Worm (Caenorhabditis elegans): ENCODE data around the gene ZK673.6.
"Not testable (repeated sequence)": the region's sequence is repeated elsewhere in the genome, so short reads cannot be mapped to it uniquely, and the experiment has no call there.

The ZK673.6 gene

ce11 chrII:10500674-10501073 is 36.5 kb upstream of the ZK673.6 start:
- TF ChIP-seq T22C8.4 (GFP tag; IDR thresholded peaks at IDR 0.05), result no peak
- TF ChIP-seq med-1 (GFP tag; optimal IDR thresholded peaks at IDR 0.05; ENCODE audit: insufficient read depth), result no peak
- TF ChIP-seq tab-1 (GFP tag; IDR thresholded peaks at IDR 0.05), result no peak
- no peak for TF ChIP-seq cog-1 (tag; optimal IDR thresholded peaks at IDR 0.05)
- TF ChIP-seq flt-1 (GFP tag; IDR thresholded peaks at IDR 0.05), result no peak
- no peak for TF ChIP-seq ref-1 (GFP tag; conservative IDR thresholded peaks at IDR 0.05)
- no peak for TF ChIP-seq ztf-23 (GFP tag; IDR thresholded peaks at IDR 0.05)
- no peak for TF ChIP-seq klf-2 (GFP tag; conservative IDR thresholded peaks at IDR 0.05)
- no peak for TF ChIP-seq ztf-29 (GFP tag; IDR thresholded peaks at IDR 0.05)

ce11 chrII:10495912-10496311 is 31.8 kb upstream of the ZK673.6 start, which contains the start of gene ZK666.12:
Gene ZK666.12 (plus strand): TSS chrII:10496212.
- TF ChIP-seq cog-1 (tag; optimal IDR thresholded peaks at IDR 0.05) (no peak), ztf-23 (GFP tag; IDR thresholded peaks at IDR 0.05) (no peak)

ce11 chrII:10494467-10494866 is 30.3 kb upstream of the ZK673.6 start, which contains the start of gene ZK666.14:
Gene ZK666.14 (plus strand): TSS chrII:10494767.
- TF ChIP-seq cog-1 (tag; optimal IDR thresholded peaks at IDR 0.05), result no peak
- no peak for TF ChIP-seq med-1 (GFP tag; optimal IDR thresholded peaks at IDR 0.05; ENCODE audit: insufficient read depth)
- no peak for TF ChIP-seq klf-2 (GFP tag; conservative IDR thresholded peaks at IDR 0.05)
- TF ChIP-seq ztf-23 (GFP tag; IDR thresholded peaks at IDR 0.05), result no peak
- no peak for TF ChIP-seq flt-1 (GFP tag; IDR thresholded peaks at IDR 0.05)
- TF ChIP-seq tab-1 (GFP tag; IDR thresholded peaks at IDR 0.05), result no peak

ce11 chrII:10493034-10493433 is 28.9 kb upstream of the ZK673.6 start, which contains the start of gene ZK666.8:
Gene ZK666.8 (minus strand): TSS chrII:10493134.
- TF ChIP-seq ztf-29 (GFP tag; IDR thresholded peaks at IDR 0.05); ztf-23 (GFP tag; IDR thresholded peaks at IDR 0.05); klf-2 (GFP tag; conservative IDR thresholded peaks at IDR 0.05): not testable (repeated sequence)

- TF ChIP-seq med-1 (GFP tag; optimal IDR thresholded peaks at IDR 0.05; ENCODE audit: insufficient read depth), result no peak
- TF ChIP-seq cog-1 (tag; optimal IDR thresholded peaks at IDR 0.05), result no peak
- TF ChIP-seq flt-1 (GFP tag; IDR thresholded peaks at IDR 0.05), result no peak
- TF ChIP-seq klf-2 (GFP tag; conservative IDR thresholded peaks at IDR 0.05), result no peak
- TF ChIP-seq T22C8.4 (GFP tag; IDR thresholded peaks at IDR 0.05), result no peak
- TF ChIP-seq ztf-23 (GFP tag; IDR thresholded peaks at IDR 0.05), result no peak
- TF ChIP-seq ztf-29 (GFP tag; IDR thresholded peaks at IDR 0.05), result no peak
- no peak for TF ChIP-seq ref-1 (GFP tag; conservative IDR thresholded peaks at IDR 0.05)
- no peak for TF ChIP-seq tab-1 (GFP tag; IDR thresholded peaks at IDR 0.05)
Observed at ce11 chrII:10490329-10490728, 26.2 kb upstream of the ZK673.6 start, which contains the start of gene clec-61. Gene clec-61 (minus strand): TSS chrII:10490537.

ce11 chrII:10486738-10487137 is 22.6 kb upstream of the ZK673.6 start, which contains the start of gene ZK666.15:
Gene ZK666.15 (plus strand): TSS chrII:10487038.
- TF ChIP-seq ztf-23 (GFP tag; IDR thresholded peaks at IDR 0.05), result no peak
- TF ChIP-seq med-1 (GFP tag; optimal IDR thresholded peaks at IDR 0.05; ENCODE audit: insufficient read depth), result no peak
- no peak for TF ChIP-seq ref-1 (GFP tag; conservative IDR thresholded peaks at IDR 0.05)
- no peak for TF ChIP-seq flt-1 (GFP tag; IDR thresholded peaks at IDR 0.05)
- TF ChIP-seq cog-1 (tag; optimal IDR thresholded peaks at IDR 0.05), result no peak
- TF ChIP-seq ztf-29 (GFP tag; IDR thresholded peaks at IDR 0.05), result no peak
- TF ChIP-seq klf-2 (GFP tag; conservative IDR thresholded peaks at IDR 0.05), result no peak
- no peak for TF ChIP-seq T22C8.4 (GFP tag; IDR thresholded peaks at IDR 0.05)
- no peak for TF ChIP-seq tab-1 (GFP tag; IDR thresholded peaks at IDR 0.05)

- TF ChIP-seq flt-1 (GFP tag; IDR thresholded peaks at IDR 0.05), result no peak
- TF ChIP-seq klf-2 (GFP tag; conservative IDR thresholded peaks at IDR 0.05), result no peak
- TF ChIP-seq ztf-23 (GFP tag; IDR thresholded peaks at IDR 0.05), result no peak
- no peak for TF ChIP-seq ref-1 (GFP tag; conservative IDR thresholded peaks at IDR 0.05)
- no peak for TF ChIP-seq med-1 (GFP tag; optimal IDR thresholded peaks at IDR 0.05; ENCODE audit: insufficient read depth)
- TF ChIP-seq tab-1 (GFP tag; IDR thresholded peaks at IDR 0.05), result no peak
- no peak for TF ChIP-seq T22C8.4 (GFP tag; IDR thresholded peaks at IDR 0.05)
- no peak for TF ChIP-seq cog-1 (tag; optimal IDR thresholded peaks at IDR 0.05)
- TF ChIP-seq ztf-29 (GFP tag; IDR thresholded peaks at IDR 0.05), result no peak
Observed at ce11 chrII:10485640-10486039, 21.5 kb upstream of the ZK673.6 start.

ce11 chrII:10483860-10484259 is 19.7 kb upstream of the ZK673.6 start:
- TF ChIP-seq T22C8.4 (GFP tag; IDR thresholded peaks at IDR 0.05), result no peak
- no peak for TF ChIP-seq flt-1 (GFP tag; IDR thresholded peaks at IDR 0.05)
- no peak for TF ChIP-seq cog-1 (tag; optimal IDR thresholded peaks at IDR 0.05)
- no peak for TF ChIP-seq tab-1 (GFP tag; IDR thresholded peaks at IDR 0.05)
- no peak for TF ChIP-seq ztf-23 (GFP tag; IDR thresholded peaks at IDR 0.05)
- TF ChIP-seq ref-1 (GFP tag; conservative IDR thresholded peaks at IDR 0.05), result no peak
- no peak for TF ChIP-seq klf-2 (GFP tag; conservative IDR thresholded peaks at IDR 0.05)
- TF ChIP-seq ztf-29 (GFP tag; IDR thresholded peaks at IDR 0.05), result no peak
- TF ChIP-seq med-1 (GFP tag; optimal IDR thresholded peaks at IDR 0.05; ENCODE audit: insufficient read depth), result no peak

ce11 chrII:10482899-10483298 is 18.8 kb upstream of the ZK673.6 start:
- no peak for TF ChIP-seq klf-2 (GFP tag; conservative IDR thresholded peaks at IDR 0.05)
- no peak for TF ChIP-seq med-1 (GFP tag; optimal IDR thresholded peaks at IDR 0.05; ENCODE audit: insufficient read depth)
- TF ChIP-seq flt-1 (GFP tag; IDR thresholded peaks at IDR 0.05), result no peak
- no peak for TF ChIP-seq cog-1 (tag; optimal IDR thresholded peaks at IDR 0.05)
- no peak for TF ChIP-seq ref-1 (GFP tag; conservative IDR thresholded peaks at IDR 0.05)
- TF ChIP-seq ztf-29 (GFP tag; IDR thresholded peaks at IDR 0.05), result no peak
- TF ChIP-seq ztf-23 (GFP tag; IDR thresholded peaks at IDR 0.05), result no peak
- TF ChIP-seq tab-1 (GFP tag; IDR thresholded peaks at IDR 0.05), result no peak
- TF ChIP-seq T22C8.4 (GFP tag; IDR thresholded peaks at IDR 0.05), result no peak

- TF ChIP-seq klf-2 (GFP tag; conservative IDR thresholded peaks at IDR 0.05) (no peak), med-1 (GFP tag; optimal IDR thresholded peaks at IDR 0.05; ENCODE audit: insufficient read depth) (no peak), flt-1 (GFP tag; IDR thresholded peaks at IDR 0.05) (no peak), ztf-29 (GFP tag; IDR thresholded peaks at IDR 0.05) (no peak), ref-1 (GFP tag; conservative IDR thresholded peaks at IDR 0.05) (no peak), tab-1 (GFP tag; IDR thresholded peaks at IDR 0.05) (no peak), ztf-23 (GFP tag; IDR thresholded peaks at IDR 0.05) (no peak), T22C8.4 (GFP tag; IDR thresholded peaks at IDR 0.05) (no peak), cog-1 (tag; optimal IDR thresholded peaks at IDR 0.05) (no peak)
Observed at ce11 chrII:10481824-10482556, 17.9 kb upstream of the ZK673.6 start, which contains the start of the genes clec-60 and ZK666.11. Gene clec-60 (minus strand): TSS chrII:10481874. Gene ZK666.11 (plus strand): TSS chrII:10482522.
